Fruit fly (Drosophila melanogaster): ENCODE measurements around the gene LysP.

DNA sequence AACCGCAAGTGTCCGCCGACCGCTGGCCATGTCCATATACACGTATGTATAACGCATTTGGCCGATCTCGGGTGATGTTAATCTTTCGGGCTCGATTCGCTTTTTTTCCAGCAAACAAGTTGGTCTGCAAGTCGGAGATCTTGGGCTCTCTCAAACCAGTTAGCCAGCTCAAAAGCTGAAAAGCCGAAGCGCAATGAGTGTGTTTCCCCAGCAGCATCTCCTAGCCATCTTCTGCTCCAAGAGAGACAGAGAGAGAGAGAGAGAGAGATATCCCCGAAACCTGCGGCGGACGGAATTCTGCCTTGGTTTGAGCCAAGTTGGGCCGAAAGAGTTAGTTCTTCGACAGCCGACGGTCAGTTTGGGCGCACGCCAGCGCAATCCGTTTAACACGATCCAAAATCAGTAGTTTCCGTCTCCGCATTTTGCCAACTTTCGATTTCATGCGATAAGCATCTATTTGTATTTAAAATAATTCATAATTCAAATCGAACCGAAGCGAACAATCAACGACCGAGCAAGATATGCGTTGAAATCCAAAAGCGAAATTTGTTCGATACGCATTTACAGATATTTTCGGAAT is 47.0 kb upstream of the LysP start:
- TF ChIP-seq CTCF (optimal IDR thresholded peaks at IDR 0.05), result no peak
- TF ChIP-seq CG8478 (optimal IDR thresholded peaks at IDR 0.05), result no peak

Data from S2 (cell line).